Worm (Caenorhabditis elegans) whole organism, late embryonic: ENCODE measurements around the gene acs-22.

Experiments used
- Y22D7AL.16 ChIP-seq: sonication (generic microtip); optimal IDR thresholded peaks from 2 replicates; lab custom pipeline; 2016; ENCODE audit warnings: missing genetic modification characterization, missing compliant biosample characterization
- ahr-1 ChIP-seq: sonication (generic microtip); optimal IDR thresholded peaks from 2 replicates; lab custom pipeline; 2016; ENCODE audit warnings: missing genetic modification characterization, missing compliant biosample characterization
- ama-1 ChIP-seq: fragments of 150-350 bp; optimal IDR thresholded peaks from 2 replicates; lab custom pipeline; 2014
- ceh-18 ChIP-seq: sonication (generic microtip); optimal IDR thresholded peaks from 2 replicates; lab custom pipeline; 2016; ENCODE audit warnings: missing genetic modification characterization, missing compliant biosample characterization
- ceh-19 ChIP-seq: fragments of 200-800 bp; sonication (Bioruptor generic); optimal IDR thresholded peaks from 2 replicates; lab custom pipeline; 2018; ENCODE audit warnings: mild to moderate bottlenecking, missing genetic modification characterization, missing compliant biosample characterization
- ceh-2 ChIP-seq: sonication (generic microtip); optimal IDR thresholded peaks from 2 replicates; lab custom pipeline; 2016; ENCODE audit warnings: missing genotype, missing genetic modification characterization, missing compliant biosample characterization
- ceh-22 ChIP-seq: sonication (generic microtip); optimal IDR thresholded peaks from 2 replicates; lab custom pipeline; 2017; ENCODE audit warnings: missing biosample characterization, missing genetic modification characterization
- ceh-31 ChIP-seq: sonication (generic microtip); optimal IDR thresholded peaks from 2 replicates; lab custom pipeline; 2016; ENCODE audit warnings: missing genetic modification characterization, missing compliant biosample characterization
- ceh-34 ChIP-seq: sonication (generic microtip); optimal IDR thresholded peaks from 2 replicates; lab custom pipeline; 2016; ENCODE audit warnings: mild to moderate bottlenecking, missing genetic modification characterization, missing compliant biosample characterization
- ceh-48 ChIP-seq: sonication (generic microtip); optimal IDR thresholded peaks from 2 replicates; lab custom pipeline; 2016; ENCODE audit warnings: missing genetic modification characterization, inconsistent platforms, missing compliant biosample characterization
- ceh-6 ChIP-seq: fragments of 200-800 bp; sonication (Bioruptor generic); optimal IDR thresholded peaks from 2 replicates; lab custom pipeline; 2018; ENCODE audit warnings: mild to moderate bottlenecking, missing genetic modification characterization, missing compliant biosample characterization
- che-1 ChIP-seq: sonication (generic microtip); optimal IDR thresholded peaks from 2 replicates; lab custom pipeline; 2016; ENCODE audit warnings: mild to moderate bottlenecking, missing genetic modification characterization, missing compliant biosample characterization
- dve-1 ChIP-seq: sonication (generic microtip); optimal IDR thresholded peaks from 2 replicates; lab custom pipeline; 2017; ENCODE audit warnings: antibody characterized with exemption, mild to moderate bottlenecking, missing genetic modification characterization, missing compliant biosample characterization
- elt-2 ChIP-seq: sonication (generic microtip); optimal IDR thresholded peaks from 2 replicates; lab custom pipeline; 2016; ENCODE audit warnings: missing genetic modification reagents, missing genetic modification characterization, missing compliant biosample characterization
- elt-4 ChIP-seq: sonication (generic microtip); optimal IDR thresholded peaks from 2 replicates; lab custom pipeline; 2016; ENCODE audit warnings: missing genetic modification characterization, missing compliant biosample characterization
- eyg-1 ChIP-seq: sonication (generic microtip); optimal IDR thresholded peaks from 2 replicates; lab custom pipeline; 2016; ENCODE audit warnings: missing genotype, missing genetic modification characterization, missing compliant biosample characterization
- fax-1 ChIP-seq: sonication (generic microtip); optimal IDR thresholded peaks from 2 replicates; lab custom pipeline; 2016; ENCODE audit warnings: missing genotype, missing genetic modification characterization, missing compliant biosample characterization
- fkh-10 ChIP-seq: fragments of 150-350 bp; optimal IDR thresholded peaks from 2 replicates; lab custom pipeline; 2014; ENCODE audit warnings: missing biosample characterization, missing genetic modification reagents, missing genetic modification characterization
- fkh-6 ChIP-seq: sonication (generic microtip); optimal IDR thresholded peaks from 2 replicates; lab custom pipeline; 2016; ENCODE audit warnings: missing genetic modification characterization, missing compliant biosample characterization
- gmeb-2 ChIP-seq: sonication (generic microtip); optimal IDR thresholded peaks from 2 replicates; lab custom pipeline; 2016; ENCODE audit warnings: missing genetic modification characterization, inconsistent platforms, missing compliant biosample characterization
- hlh-13 ChIP-seq: fragments of 200-800 bp; sonication (Bioruptor generic); optimal IDR thresholded peaks from 2 replicates; lab custom pipeline; 2018; ENCODE audit warnings: mild to moderate bottlenecking, missing genetic modification characterization, missing compliant biosample characterization
- hlh-15 ChIP-seq: sonication (generic microtip); optimal IDR thresholded peaks from 2 replicates; lab custom pipeline; 2016; ENCODE audit warnings: missing genetic modification characterization, missing compliant biosample characterization
- hlh-6 ChIP-seq: sonication (generic microtip); optimal IDR thresholded peaks from 2 replicates; lab custom pipeline; 2016; ENCODE audit warnings: missing genotype, missing genetic modification characterization, missing compliant biosample characterization
- hlh-8 ChIP-seq: sonication (generic microtip); optimal IDR thresholded peaks from 2 replicates; lab custom pipeline; 2016; ENCODE audit warnings: missing genotype, missing genetic modification characterization, missing compliant biosample characterization
- madf-2 ChIP-seq: sonication (generic microtip); optimal IDR thresholded peaks from 2 replicates; lab custom pipeline; 2017; ENCODE audit warnings: missing genetic modification characterization, missing compliant biosample characterization
- nfya-1 ChIP-seq: sonication (generic microtip); optimal IDR thresholded peaks from 2 replicates; lab custom pipeline; 2017; ENCODE audit warnings: missing genetic modification characterization, mild to moderate bottlenecking, missing compliant biosample characterization, antibody characterized with exemption, moderate library complexity
- nhr-11 ChIP-seq: fragments of 150-350 bp; optimal IDR thresholded peaks from 2 replicates; lab custom pipeline; 2014; ENCODE audit warnings: missing biosample characterization, missing genetic modification characterization
- nhr-232 ChIP-seq: sonication (generic microtip); optimal IDR thresholded peaks from 2 replicates; lab custom pipeline; 2016; ENCODE audit warnings: missing genetic modification characterization, missing compliant biosample characterization
- npax-4 ChIP-seq: sonication (generic microtip); optimal IDR thresholded peaks from 2 replicates; lab custom pipeline; 2016; ENCODE audit warnings: missing genetic modification characterization, missing compliant biosample characterization
- pax-1 ChIP-seq: fragments of 150-350 bp; optimal IDR thresholded peaks from 2 replicates; lab custom pipeline; 2014; ENCODE audit warnings: missing biosample characterization, missing genetic modification characterization
- pros-1 ChIP-seq: fragments of 150-350 bp; optimal IDR thresholded peaks from 2 replicates; lab custom pipeline; 2014; ENCODE audit warnings: missing biosample characterization, missing genetic modification reagents, missing genetic modification characterization
- rnt-1 ChIP-seq: sonication (generic microtip); optimal IDR thresholded peaks from 2 replicates; lab custom pipeline; 2016; ENCODE audit warnings: missing genetic modification characterization, missing compliant biosample characterization
- sdc-2 ChIP-seq: sonication (generic microtip); optimal IDR thresholded peaks from 2 replicates; lab custom pipeline; 2016; ENCODE audit warnings: missing genotype, missing genetic modification characterization, missing compliant biosample characterization
- sox-4 ChIP-seq: sonication (generic microtip); optimal IDR thresholded peaks from 2 replicates; lab custom pipeline; 2017; ENCODE audit warnings: mild to moderate bottlenecking, missing genetic modification characterization, inconsistent platforms, missing compliant biosample characterization
- tbx-2 ChIP-seq: sonication (generic microtip); optimal IDR thresholded peaks from 2 replicates; lab custom pipeline; 2016; ENCODE audit warnings: missing genetic modification characterization, missing compliant biosample characterization
- tbx-7 ChIP-seq: sonication (generic microtip); optimal IDR thresholded peaks from 2 replicates; lab custom pipeline; 2016; ENCODE audit warnings: missing genotype, missing genetic modification characterization, missing compliant biosample characterization
- unc-3 ChIP-seq, 2 experiments: fragments of 200-800 bp in 1 of 2; sonication (Bioruptor generic) in 1 of 2; sonication (generic microtip) in 1 of 2; conservative IDR thresholded peaks in 1 of 2; optimal IDR thresholded peaks in 1 of 2; 2 replicates each; pipeline versions ENCODE4 v1.3.6 to Lab custom; 2016 to 2022; ENCODE audit warnings: missing compliant biosample characterization in 2 of 2, missing genetic modification characterization in 2 of 2, missing genetic modification reagents in 1 of 2
- unc-42 ChIP-seq: sonication (generic microtip); optimal IDR thresholded peaks from 2 replicates; lab custom pipeline; 2016; ENCODE audit warnings: missing genotype, missing genetic modification characterization, missing compliant biosample characterization
- unc-55 ChIP-seq: sonication (generic microtip); optimal IDR thresholded peaks from 2 replicates; lab custom pipeline; 2017; ENCODE audit warnings: missing biosample characterization, missing genetic modification reagents, missing genetic modification characterization
- unc-86 ChIP-seq: sonication (generic microtip); optimal IDR thresholded peaks from 2 replicates; lab custom pipeline; 2016; ENCODE audit warnings: missing genetic modification characterization, missing compliant biosample characterization
- zip-5 ChIP-seq: sonication (generic microtip); optimal IDR thresholded peaks from 2 replicates; lab custom pipeline; 2016; ENCODE audit warnings: missing genetic modification characterization, missing compliant biosample characterization
- ztf-16 ChIP-seq: sonication (generic microtip); optimal IDR thresholded peaks from 2 replicates; lab custom pipeline; 2017; ENCODE audit warnings: missing genetic modification characterization, missing compliant biosample characterization

The acs-22 gene

ce11 chrX:8930879-8931278 is at the start of gene acs-22:
TSS of gene acs-22 (plus strand) at chrX:8931179.
- TF ChIP-seq sdc-2 (tag; lab: Kevin White, UChicago) (no peak), gmeb-2 (no peak), tbx-2 (tag; lab: Kevin White, UChicago) (no peak), elt-4 (tag; lab: Kevin White, UChicago) (no peak), unc-42 (tag; lab: Kevin White, UChicago) (no peak), ceh-48 (tag; lab: Kevin White, UChicago) (no peak), nhr-11 (tag; lab: Kevin White, UChicago) (no peak), hlh-15 (tag; lab: Kevin White, UChicago) (no peak), ceh-19 (GFP tag; lab: Kevin White, UChicago) (no peak), ceh-31 (tag; lab: Kevin White, UChicago) (no peak), fkh-6 (tag; lab: Kevin White, UChicago) (no peak), ceh-22 (no peak), tbx-7 (tag; lab: Kevin White, UChicago) (no peak), elt-2 (tag; lab: Kevin White, UChicago) (no peak), fax-1 (tag; lab: Kevin White, UChicago) (no peak), pax-1 (tag; lab: Kevin White, UChicago) (no peak), ceh-34 (tag; lab: Kevin White, UChicago) (no peak), ceh-2 (no peak), unc-3 (GFP tag; conservative IDR thresholded peaks at IDR 0.05; lab: Robert Waterston, UW) (no peak), unc-3 (tag; optimal IDR thresholded peaks at IDR 0.05; lab: Kevin White, UChicago) (no peak)

- TF ChIP-seq ceh-6 (GFP tag; lab: Kevin White, UChicago), result no peak
- no peak for TF ChIP-seq ceh-22
- TF ChIP-seq fkh-10 (GFP tag; lab: Kevin White, UChicago), result no peak
- TF ChIP-seq hlh-6 (tag; lab: Kevin White, UChicago), result no peak
- no peak for TF ChIP-seq nfya-1 (tag; lab: Kevin White, UChicago)
- no peak for TF ChIP-seq hlh-15 (tag; lab: Kevin White, UChicago)
- no peak for TF ChIP-seq hlh-13
- no peak for TF ChIP-seq nhr-232 (tag; lab: Kevin White, UChicago)
- no peak for TF ChIP-seq madf-2 (tag; lab: Kevin White, UChicago)
- no peak for TF ChIP-seq ztf-16
- no peak for TF ChIP-seq unc-86 (tag; lab: Kevin White, UChicago)
- no peak for TF ChIP-seq npax-4 (tag; lab: Kevin White, UChicago)
- TF ChIP-seq gmeb-2, result no peak
- no peak for TF ChIP-seq tbx-7 (tag; lab: Kevin White, UChicago)
- TF ChIP-seq nhr-11 (tag; lab: Kevin White, UChicago), result no peak
- no peak for TF ChIP-seq Y22D7AL.16 (tag; lab: Kevin White, UChicago)
These were observed 48.8 kb upstream of the acs-22 start for ce11 chrX:8882162-8882561.

- TF ChIP-seq unc-55 (GFP tag; lab: Kevin White, UChicago), result peak; percentile 33
- peak; percentile 28 for TF ChIP-seq ceh-31 (tag; lab: Kevin White, UChicago)
- no peak for TF ChIP-seq gmeb-2
- no peak for TF ChIP-seq sox-4 (tag; lab: Kevin White, UChicago)
- TF ChIP-seq hlh-8, result no peak
- peak; percentile 7 for TF ChIP-seq rnt-1 (tag; lab: Kevin White, UChicago)
These were observed 42.1 kb upstream of the acs-22 start for ce11 chrX:8888835-8889234.

ce11 chrX:8890251-8890755 is 40.7 kb upstream of the acs-22 start:
- TF ChIP-seq madf-2 (tag; lab: Kevin White, UChicago), result no peak
- TF ChIP-seq nhr-232 (tag; lab: Kevin White, UChicago), result no peak
- no peak for TF ChIP-seq hlh-15 (tag; lab: Kevin White, UChicago)
- no peak for TF ChIP-seq ceh-19 (GFP tag; lab: Kevin White, UChicago)
- no peak for TF ChIP-seq pax-1 (tag; lab: Kevin White, UChicago)
- TF ChIP-seq pros-1 (tag; lab: Kevin White, UChicago), result no peak
- TF ChIP-seq eyg-1 (tag; lab: Kevin White, UChicago), result no peak
- TF ChIP-seq nfya-1 (tag; lab: Kevin White, UChicago), result no peak
- no peak for TF ChIP-seq ama-1
- no peak for TF ChIP-seq dve-1 (tag; lab: Kevin White, UChicago)
- no peak for TF ChIP-seq elt-4 (tag; lab: Kevin White, UChicago)
- TF ChIP-seq ahr-1, result no peak
- no peak for TF ChIP-seq ceh-18 (tag; lab: Kevin White, UChicago)
- TF ChIP-seq che-1, result no peak
- TF ChIP-seq ceh-48 (tag; lab: Kevin White, UChicago), result no peak
- TF ChIP-seq zip-5, result no peak
- no peak for TF ChIP-seq hlh-8
- no peak for TF ChIP-seq sox-4 (tag; lab: Kevin White, UChicago)
